Fruit fly (Drosophila melanogaster): ENCODE results near the gene CG10631.

CG10631 gene

DNA sequence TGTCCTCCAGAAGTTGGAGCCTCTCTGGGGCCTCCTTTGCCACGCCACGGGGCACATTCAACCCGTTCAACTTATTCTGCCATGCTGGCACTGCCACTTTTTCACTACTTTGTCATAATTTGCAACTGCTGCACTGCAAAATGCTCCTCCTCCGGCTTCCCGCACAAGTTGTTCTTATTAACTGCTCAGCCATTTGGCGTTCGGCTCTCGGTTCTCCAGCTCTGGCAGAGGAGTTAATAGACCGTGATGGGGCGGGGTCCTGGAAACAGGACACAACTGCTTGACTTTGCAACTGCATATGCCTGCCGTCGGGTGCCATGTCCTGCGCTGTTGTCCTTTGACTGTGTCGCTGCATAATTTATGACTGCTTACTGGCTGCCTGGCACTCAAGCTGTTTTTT, 48.3 kb upstream of the CG10631 start:
- no peak for TF ChIP-seq CG18764 (GFP tag; optimal IDR thresholded peaks at IDR 0.05)
- peak; percentile 91 for TF ChIP-seq Ets65A (GFP tag)
- no peak for TF ChIP-seq mld (GFP tag; IDR thresholded peaks at IDR 0.05; ENCODE audit: partially characterized antibody)
- no peak for TF ChIP-seq h (optimal IDR thresholded peaks at IDR 0.05)
- no peak for TF ChIP-seq ash1 (GFP tag; optimal IDR thresholded peaks at IDR 0.05)

DNA sequence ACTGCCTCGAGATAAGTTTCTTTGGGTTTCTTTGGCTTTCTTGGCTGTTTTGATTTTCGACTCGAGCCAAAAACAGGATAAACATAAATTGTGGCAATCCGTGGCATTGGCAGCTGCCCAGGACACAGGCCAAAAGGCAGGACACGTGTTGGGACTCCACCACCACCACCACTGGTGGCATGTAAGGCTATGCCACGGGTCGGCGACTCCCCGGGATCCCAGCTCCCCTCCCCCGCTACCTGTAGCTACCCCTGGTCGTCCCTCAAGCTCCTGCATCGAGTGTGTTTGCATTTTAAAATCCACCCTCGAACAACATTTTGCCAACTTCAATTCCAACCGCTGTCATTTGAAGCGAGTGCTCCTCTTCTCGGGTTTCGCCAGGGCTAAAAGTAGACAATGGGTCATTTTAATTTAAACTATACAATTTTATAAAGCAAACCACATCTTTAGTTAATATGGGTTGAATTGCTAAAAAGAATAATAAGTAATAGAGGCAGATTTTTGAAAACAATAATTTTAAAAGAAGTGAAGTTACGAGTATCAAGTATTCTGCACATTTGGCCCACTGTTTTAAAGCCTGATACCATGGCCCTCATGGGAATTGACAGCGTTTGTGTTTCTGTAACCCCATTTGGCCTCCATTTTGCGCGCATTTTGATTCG, 45.4 kb upstream of the CG10631 start:
- TF ChIP-seq Aef1 (GFP tag; IDR thresholded peaks at IDR 0.05): no peak
- TF ChIP-seq ind (GFP tag; optimal IDR thresholded peaks at IDR 0.05): no peak
- peak; percentile 10 for TF ChIP-seq Med (GFP tag)
- TF ChIP-seq CG3163 (GFP tag; optimal IDR thresholded peaks at IDR 0.05): no peak
- no peak for TF ChIP-seq CG11085 (GFP tag; IDR thresholded peaks at IDR 0.05)
- no peak for TF ChIP-seq CG30431 (GFP tag; optimal IDR thresholded peaks at IDR 0.05)
- no peak for TF ChIP-seq Sry-β (GFP tag; optimal IDR thresholded peaks at IDR 0.05)
- TF ChIP-seq CG11723 (GFP tag; optimal IDR thresholded peaks at IDR 0.05): no peak
- TF ChIP-seq CG13894 (tag; optimal IDR thresholded peaks at IDR 0.05): no peak
- TF ChIP-seq CG18011 (GFP tag; optimal IDR thresholded peaks at IDR 0.05): no peak
- TF ChIP-seq CG5245 (GFP tag; optimal IDR thresholded peaks at IDR 0.05): no peak
- no peak for TF ChIP-seq vfl (GFP tag; optimal IDR thresholded peaks at IDR 0.05)
- no peak for TF ChIP-seq CG12236 (GFP tag; optimal IDR thresholded peaks at IDR 0.05)
- no peak for TF ChIP-seq D (optimal IDR thresholded peaks at IDR 0.05)
- no peak for TF ChIP-seq D (GFP tag; optimal IDR thresholded peaks at IDR 0.05)
- TF ChIP-seq CG1832 (GFP tag; optimal IDR thresholded peaks at IDR 0.05): no peak
- TF ChIP-seq Usf (GFP tag; optimal IDR thresholded peaks at IDR 0.05): no peak
- TF ChIP-seq CG15696 (tag; optimal IDR thresholded peaks at IDR 0.05): no peak
- no peak for TF ChIP-seq C15 (GFP tag; IDR thresholded peaks at IDR 0.05)
- no peak for TF ChIP-seq CG3407 (GFP tag; optimal IDR thresholded peaks at IDR 0.05)
- no peak for TF ChIP-seq Dek (tag; optimal IDR thresholded peaks at IDR 0.05)
- TF ChIP-seq trem (tag; optimal IDR thresholded peaks at IDR 0.05): no peak
- no peak for TF ChIP-seq CG10366 (GFP tag; IDR thresholded peaks at IDR 0.05)
- TF ChIP-seq CG12391 (tag; optimal IDR thresholded peaks at IDR 0.05): peak; percentile 7
- no peak for TF ChIP-seq sug (tag; optimal IDR thresholded peaks at IDR 0.05)
- peak; percentile 29 for TF ChIP-seq CG2120 (GFP tag; optimal IDR thresholded peaks at IDR 0.05)
- TF ChIP-seq HLH54F (GFP tag; optimal IDR thresholded peaks at IDR 0.05): no peak
- TF ChIP-seq dan (GFP tag; IDR thresholded peaks at IDR 0.05): no peak
- TF ChIP-seq nerfin-1 (tag; optimal IDR thresholded peaks at IDR 0.05): peak; percentile 56
- no peak for TF ChIP-seq Fer3 (tag; optimal IDR thresholded peaks at IDR 0.05)
- no peak for TF ChIP-seq crp (GFP tag; optimal IDR thresholded peaks at IDR 0.05)
- no peak for TF ChIP-seq CG6791 (GFP tag; IDR thresholded peaks at IDR 0.05; ENCODE audit: partially characterized antibody)
- TF ChIP-seq CG18599 (GFP tag; optimal IDR thresholded peaks at IDR 0.05): peak; percentile 42
- no peak for TF ChIP-seq mam (GFP tag; optimal IDR thresholded peaks at IDR 0.05)
- no peak for TF ChIP-seq nerfin-2 (GFP tag; IDR thresholded peaks at IDR 0.05; ENCODE audit: partially characterized antibody)
- TF ChIP-seq CG14050 (GFP tag; IDR thresholded peaks at IDR 0.05): no peak
- TF ChIP-seq Ets97D (GFP tag; optimal IDR thresholded peaks at IDR 0.05): no peak
- TF ChIP-seq CTCF (GFP tag; optimal IDR thresholded peaks at IDR 0.05): no peak
- TF ChIP-seq pan (optimal IDR thresholded peaks at IDR 0.05): no peak
- TF ChIP-seq pan (GFP tag; optimal IDR thresholded peaks at IDR 0.05 in 1 of 2, IDR thresholded peaks at IDR 0.05 in 1 of 2): no peak
- no peak for TF ChIP-seq CG4282 (GFP tag; optimal IDR thresholded peaks at IDR 0.05)
- TF ChIP-seq jumu (GFP tag; optimal IDR thresholded peaks at IDR 0.05): no peak
- peak; percentile 37 for TF ChIP-seq sens (GFP tag)
- TF ChIP-seq ac (GFP tag; optimal IDR thresholded peaks at IDR 0.05): no peak
- TF ChIP-seq Ada2b (GFP tag; IDR thresholded peaks at IDR 0.05): no peak
- TF ChIP-seq slou (GFP tag; optimal IDR thresholded peaks at IDR 0.05): no peak
